Fruit fly (Drosophila melanogaster): ENCODE measurements around the gene Hsp60B.

Gene Hsp60B

DNA sequence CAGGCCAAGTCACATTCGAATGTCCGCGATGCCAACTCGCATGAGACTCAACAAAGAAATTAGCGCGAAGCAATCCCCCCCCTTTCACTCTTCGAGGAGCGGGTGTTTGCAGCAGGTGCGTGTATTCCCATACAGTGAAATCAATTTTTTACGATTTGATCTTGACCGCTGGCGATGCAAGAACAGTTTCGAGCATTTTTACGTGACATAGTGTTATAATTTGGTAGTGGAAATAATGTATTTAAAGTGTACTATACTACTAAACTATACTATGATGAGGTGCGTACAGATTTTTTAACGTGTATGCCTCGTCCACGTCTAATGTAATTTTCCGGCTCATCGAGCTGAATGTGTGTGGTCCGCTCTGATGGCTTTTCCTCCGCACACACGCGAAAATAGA lies 15.9 kb upstream of the Hsp60B start:
- no peak for TF ChIP-seq CG6792 (GFP tag; optimal IDR thresholded peaks at IDR 0.05)
- TF ChIP-seq CG10669 (GFP tag; optimal IDR thresholded peaks at IDR 0.05), result no peak
- peak; percentile 48; the same call in 1 of the 3 replicates for TF ChIP-seq eg (GFP tag; IDR thresholded peaks at IDR 0.05)
- TF ChIP-seq CG32006 (GFP tag; optimal IDR thresholded peaks at IDR 0.05), result peak; percentile 71
- TF ChIP-seq ss (GFP tag; optimal IDR thresholded peaks at IDR 0.05), result no peak
- TF ChIP-seq Smox (GFP tag; optimal IDR thresholded peaks at IDR 0.05), result no peak
- TF ChIP-seq CG11902 (GFP tag; optimal IDR thresholded peaks at IDR 0.05), result no peak
- no peak for TF ChIP-seq fd85E (GFP tag; optimal IDR thresholded peaks at IDR 0.05)
- TF ChIP-seq CG11294 (GFP tag; IDR thresholded peaks at IDR 0.05), result no peak
- no peak for TF ChIP-seq Met (GFP tag; optimal IDR thresholded peaks at IDR 0.05)
- TF ChIP-seq CG8632 (GFP tag; optimal IDR thresholded peaks at IDR 0.05), result no peak
- no peak for TF ChIP-seq Sox102F (GFP tag; optimal IDR thresholded peaks at IDR 0.05)
- TF ChIP-seq CG31627 (GFP tag; optimal IDR thresholded peaks at IDR 0.05), result no peak
- TF ChIP-seq esn (GFP tag; optimal IDR thresholded peaks at IDR 0.05), result no peak
- TF ChIP-seq Eip75B (GFP tag; optimal IDR thresholded peaks at IDR 0.05), result no peak
- no peak for TF ChIP-seq CG3032 (tag; optimal IDR thresholded peaks at IDR 0.05)
- TF ChIP-seq CG8119 (GFP tag; IDR thresholded peaks at IDR 0.05), result peak; percentile 38; the same call in 1 of the 3 replicates
- TF ChIP-seq CG11762 (GFP tag; optimal IDR thresholded peaks at IDR 0.05; ENCODE audit: insufficient read depth), result no peak
- TF ChIP-seq OdsH (GFP tag; optimal IDR thresholded peaks at IDR 0.05), result no peak
- no peak for TF ChIP-seq Ets21C (GFP tag; optimal IDR thresholded peaks at IDR 0.05)
- peak; percentile 55; the same call in 2 of the 3 replicates for TF ChIP-seq CG6163 (GFP tag; IDR thresholded peaks at IDR 0.05)
- no peak for TF ChIP-seq Eip78C (GFP tag)
- TF ChIP-seq net (GFP tag; optimal IDR thresholded peaks at IDR 0.05), result no peak
- no peak for TF ChIP-seq salr (GFP tag; optimal IDR thresholded peaks at IDR 0.05)
- no peak for TF ChIP-seq CG3919 (GFP tag; optimal IDR thresholded peaks at IDR 0.05)
- TF ChIP-seq dac (GFP tag; optimal IDR thresholded peaks at IDR 0.05), result peak; percentile 57
- TF ChIP-seq CG16779 (tag; optimal IDR thresholded peaks at IDR 0.05), result no peak
- TF ChIP-seq topi (GFP tag; optimal IDR thresholded peaks at IDR 0.05), result no peak
- peak; percentile 31; the same call in 1 of the 2 replicates for TF ChIP-seq Gug (GFP tag; IDR thresholded peaks at IDR 0.05)
- no peak for TF ChIP-seq vri (GFP tag; optimal IDR thresholded peaks at IDR 0.05)
- TF ChIP-seq CG6276 (GFP tag; optimal IDR thresholded peaks at IDR 0.05), result no peak
- no peak for TF ChIP-seq lz (GFP tag; optimal IDR thresholded peaks at IDR 0.05)
- no peak for TF ChIP-seq dsx (GFP tag; optimal IDR thresholded peaks at IDR 0.05; ENCODE audit: poor library complexity, severe bottlenecking)
- no peak for TF ChIP-seq CG7368 (GFP tag; optimal IDR thresholded peaks at IDR 0.05)
- TF ChIP-seq spab (GFP tag; optimal IDR thresholded peaks at IDR 0.05), result no peak
- no peak for TF ChIP-seq acj6 (GFP tag; optimal IDR thresholded peaks at IDR 0.05)
- TF ChIP-seq pdm3 (GFP tag; optimal IDR thresholded peaks at IDR 0.05), result no peak
- no peak for TF ChIP-seq Hr38 (GFP tag; optimal IDR thresholded peaks at IDR 0.05)
- TF ChIP-seq svp (GFP tag), result no peak
- no peak for TF ChIP-seq achi (GFP tag; optimal IDR thresholded peaks at IDR 0.05)
- TF ChIP-seq Sox14 (GFP tag; optimal IDR thresholded peaks at IDR 0.05), result no peak
- no peak for TF ChIP-seq Sox15 (GFP tag; optimal IDR thresholded peaks at IDR 0.05)
- TF ChIP-seq Ets96B (tag; optimal IDR thresholded peaks at IDR 0.05), result no peak
- TF ChIP-seq Eip93F (GFP tag; optimal IDR thresholded peaks at IDR 0.05), result no peak
- TF ChIP-seq Hr39 (GFP tag; optimal IDR thresholded peaks at IDR 0.05), result no peak
- peak; percentile 58 for TF ChIP-seq CG15336 (GFP tag; IDR thresholded peaks at IDR 0.05)
- no peak for TF ChIP-seq CG9139 (GFP tag; optimal IDR thresholded peaks at IDR 0.05)
- TF ChIP-seq fd59A (GFP tag; optimal IDR thresholded peaks at IDR 0.05), result no peak
- peak; percentile 29 for TF ChIP-seq CG4318 (GFP tag; optimal IDR thresholded peaks at IDR 0.05)
- peak; percentile 68 for TF ChIP-seq Hr4 (GFP tag; optimal IDR thresholded peaks at IDR 0.05)
- TF ChIP-seq CG6854 (GFP tag; optimal IDR thresholded peaks at IDR 0.05), result no peak
- TF ChIP-seq CG34406 (GFP tag; optimal IDR thresholded peaks at IDR 0.05), result no peak
- TF ChIP-seq CG1621 (tag; optimal IDR thresholded peaks at IDR 0.05), result no peak

Data from whole organism, prepupa.